Worm (Caenorhabditis elegans) whole organism, L2 larva: ENCODE results near the gene uggt-1.

ENCODE experiments used
- C34F6.9 ChIP-seq: fragments of 150-350 bp; optimal IDR thresholded peaks from 2 replicates; lab custom pipeline; 2014; ENCODE audit warnings: missing biosample characterization, missing genetic modification characterization
- F13H6.1 ChIP-seq: sonication (generic microtip); optimal IDR thresholded peaks from 2 replicates; lab custom pipeline; 2016; ENCODE audit warnings: missing genetic modification characterization, missing compliant biosample characterization
- R02D3.7 ChIP-seq: fragments of 150-350 bp; optimal IDR thresholded peaks from 2 replicates; lab custom pipeline; 2014; ENCODE audit warnings: missing biosample characterization, missing genetic modification characterization
- Y55F3AM.14 ChIP-seq: fragments of 200-800 bp; sonication (Bioruptor generic); optimal IDR thresholded peaks from 2 replicates; lab custom pipeline; 2018; ENCODE audit warnings: mild to moderate bottlenecking, missing genetic modification characterization, missing compliant biosample characterization
- ZK546.5 ChIP-seq: sonication (generic microtip); optimal IDR thresholded peaks from 2 replicates; lab custom pipeline; 2017; ENCODE audit warnings: missing biosample characterization, missing genetic modification characterization
- alr-1 ChIP-seq: fragments of 150-350 bp; optimal IDR thresholded peaks from 2 replicates; lab custom pipeline; 2014; ENCODE audit warnings: missing biosample characterization, missing genetic modification characterization
- aly-2 ChIP-seq: fragments of 150-350 bp; optimal IDR thresholded peaks from 2 replicates; lab custom pipeline; 2014; ENCODE audit warnings: missing biosample characterization, missing genetic modification characterization
- blmp-1 ChIP-seq: sonication (generic microtip); optimal IDR thresholded peaks from 2 replicates; lab custom pipeline; 2017; ENCODE audit warnings: missing genetic modification characterization, mild to moderate bottlenecking, missing compliant biosample characterization, antibody characterized with exemption, moderate library complexity; ENCODE audit not compliant: insufficient read depth
- ceh-16 ChIP-seq: fragments of 150-350 bp; optimal IDR thresholded peaks from 2 replicates; lab custom pipeline; 2014; ENCODE audit warnings: missing biosample characterization, missing genetic modification characterization
- ceh-82 ChIP-seq: fragments of 150-350 bp; optimal IDR thresholded peaks from 2 replicates; lab custom pipeline; 2014; ENCODE audit warnings: missing biosample characterization, missing genetic modification characterization
- dmd-4 ChIP-seq: sonication (generic microtip); optimal IDR thresholded peaks from 2 replicates; lab custom pipeline; 2017; ENCODE audit warnings: missing biosample characterization, missing genetic modification characterization
- egl-27 ChIP-seq: sonication (generic microtip); optimal IDR thresholded peaks from 3 replicates; lab custom pipeline; 2017; ENCODE audit warnings: missing biosample characterization, missing genetic modification reagents, missing genetic modification characterization
- elt-1 ChIP-seq: fragments of 150-350 bp; optimal IDR thresholded peaks from 2 replicates; lab custom pipeline; 2014; ENCODE audit warnings: missing biosample characterization, missing genetic modification characterization
- elt-3 ChIP-seq: sonication (generic microtip); optimal IDR thresholded peaks from 2 replicates; lab custom pipeline; 2017; ENCODE audit warnings: missing biosample characterization, missing genetic modification characterization
- gmeb-1 ChIP-seq: fragments of 150-350 bp; optimal IDR thresholded peaks from 2 replicates; lab custom pipeline; 2014; ENCODE audit warnings: missing biosample characterization, missing genetic modification characterization
- lin-11 ChIP-seq: fragments of 150-350 bp; sonication (generic microtip); optimal IDR thresholded peaks from 2 replicates; lab custom pipeline; 2014; ENCODE audit warnings: missing biosample characterization, missing genetic modification characterization, inconsistent platforms, mixed read lengths
- lin-13 ChIP-seq: fragments of 150-350 bp; optimal IDR thresholded peaks from 2 replicates; lab custom pipeline; 2014; ENCODE audit warnings: missing biosample characterization, missing genetic modification reagents, missing genetic modification characterization
- lin-39 ChIP-seq: fragments of 150-350 bp; optimal IDR thresholded peaks from 2 replicates; lab custom pipeline; 2014; ENCODE audit warnings: missing biosample characterization, missing genetic modification reagents, missing genetic modification characterization
- lsy-2 ChIP-seq, 2 experiments: fragments of 150-350 bp in 1 of 2; sonication (generic microtip) in 1 of 2; optimal IDR thresholded peaks; 2 replicates each; lab custom pipeline; 2014 to 2017; ENCODE audit warnings: missing biosample characterization in 2 of 2, missing genetic modification characterization in 2 of 2
- mab-5 ChIP-seq: fragments of 150-350 bp; optimal IDR thresholded peaks from 2 replicates; lab custom pipeline; 2014; ENCODE audit warnings: missing biosample characterization, missing genetic modification characterization
- mbf-1 ChIP-seq: sonication (generic microtip); optimal IDR thresholded peaks from 2 replicates; lab custom pipeline; 2017; ENCODE audit warnings: missing biosample characterization, missing genetic modification characterization
- nhr-10 ChIP-seq: sonication (generic microtip); optimal IDR thresholded peaks from 2 replicates; lab custom pipeline; 2017; ENCODE audit warnings: missing biosample characterization, missing genetic modification characterization
- nhr-11 ChIP-seq: fragments of 150-350 bp; optimal IDR thresholded peaks from 2 replicates; lab custom pipeline; 2014; ENCODE audit warnings: missing biosample characterization, missing genetic modification characterization
- nhr-129 ChIP-seq: fragments of 150-350 bp; optimal IDR thresholded peaks from 2 replicates; lab custom pipeline; 2014; ENCODE audit warnings: missing biosample characterization, missing genetic modification characterization
- nhr-21 ChIP-seq: fragments of 150-350 bp; optimal IDR thresholded peaks from 2 replicates; lab custom pipeline; 2014; ENCODE audit warnings: missing biosample characterization, missing genetic modification characterization
- nhr-23 ChIP-seq: fragments of 150-350 bp; optimal IDR thresholded peaks from 2 replicates; lab custom pipeline; 2014; ENCODE audit warnings: missing biosample characterization, missing genetic modification reagents, missing genetic modification characterization
- peb-1 ChIP-seq: fragments of 150-350 bp; optimal IDR thresholded peaks from 2 replicates; lab custom pipeline; 2014; ENCODE audit warnings: missing biosample characterization, missing genetic modification characterization
- sem-4 ChIP-seq: fragments of 150-350 bp; optimal IDR thresholded peaks from 2 replicates; lab custom pipeline; 2014; ENCODE audit warnings: missing biosample characterization, missing genetic modification reagents, missing genetic modification characterization
- skn-1 ChIP-seq: sonication (generic microtip); optimal IDR thresholded peaks from 2 replicates; lab custom pipeline; 2017; ENCODE audit warnings: missing biosample characterization, missing genetic modification characterization
- sma-3 ChIP-seq: sonication (generic microtip); optimal IDR thresholded peaks from 2 replicates; lab custom pipeline; 2016; ENCODE audit warnings: missing genetic modification reagents, missing genetic modification characterization, missing compliant biosample characterization
- sma-9 ChIP-seq, 2 experiments: fragments of 150-350 bp in 1 of 2; sonication (generic microtip) in 1 of 2; optimal IDR thresholded peaks; 2 replicates each; lab custom pipeline; 2014 to 2016; ENCODE audit warnings: missing genetic modification characterization in 2 of 2, mild to moderate bottlenecking in 1 of 2, missing biosample characterization in 1 of 2, missing compliant biosample characterization in 1 of 2, missing genetic modification reagents in 1 of 2, moderate library complexity in 1 of 2
- snpc-4 ChIP-seq: fragments of 150-350 bp; optimal IDR thresholded peaks from 2 replicates; lab custom pipeline; 2014; ENCODE audit warnings: missing biosample characterization, missing genetic modification characterization
- unc-39 ChIP-seq: fragments of 150-350 bp; optimal IDR thresholded peaks from 2 replicates; lab custom pipeline; 2014; ENCODE audit warnings: missing biosample characterization, missing genetic modification characterization
- unc-62 ChIP-seq: fragments of 150-350 bp; optimal IDR thresholded peaks from 2 replicates; lab custom pipeline; 2014; ENCODE audit warnings: missing biosample characterization, missing genetic modification reagents, missing genetic modification characterization
- zag-1 ChIP-seq: fragments of 150-350 bp; optimal IDR thresholded peaks from 2 replicates; lab custom pipeline; 2014; ENCODE audit warnings: missing biosample characterization, missing genetic modification characterization
- ztf-1 ChIP-seq: fragments of 200-800 bp; sonication (Bioruptor generic); conservative IDR thresholded peaks from 2 replicates; pipeline ENCODE4 v1.3.6; 2022; ENCODE audit warnings: missing genetic modification characterization, missing compliant biosample characterization
- ztf-11 ChIP-seq: sonication (generic microtip); optimal IDR thresholded peaks from 2 replicates; lab custom pipeline; 2017; ENCODE audit warnings: missing biosample characterization, missing genetic modification characterization

uggt-1 gene

DNA sequence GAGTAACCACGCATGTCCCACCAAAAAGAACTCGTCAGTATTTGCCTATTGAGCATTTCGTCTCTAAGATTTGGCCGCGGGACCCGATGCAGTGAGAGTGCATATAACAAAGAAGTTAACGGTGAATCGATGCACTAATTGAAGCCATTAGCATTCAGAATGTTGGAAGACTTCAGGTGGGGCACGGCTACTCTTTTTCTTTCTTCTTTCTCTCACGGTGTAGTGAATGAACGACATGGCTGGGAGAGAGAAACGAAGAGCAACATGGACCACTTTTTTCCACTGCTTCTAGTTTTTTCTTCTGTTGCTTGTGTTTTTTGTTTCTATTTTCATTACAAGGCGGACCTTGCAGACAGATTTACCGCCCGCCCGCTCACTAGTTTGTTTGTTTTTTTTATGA, 40.3 kb upstream of the uggt-1 start:
- TF ChIP-seq ceh-82 (tag; lab: Kevin White, UChicago) (no peak), C34F6.9 (tag; lab: Kevin White, UChicago) (no peak), alr-1 (tag; lab: Kevin White, UChicago) (no peak), aly-2 (no peak), ZK546.5 (tag; lab: Kevin White, UChicago) (no peak), nhr-21 (tag; lab: Kevin White, UChicago) (no peak), zag-1 (no peak), snpc-4 (tag; lab: Kevin White, UChicago) (no peak), nhr-10 (no peak), elt-1 (tag; lab: Kevin White, UChicago) (no peak), ztf-1 (GFP tag; lab: Robert Waterston, UW) (no peak), lsy-2 (tag; optimal IDR thresholded peaks at IDR 0.05; lab: Kevin White, UChicago) (no peak), lin-11 (tag; lab: Kevin White, UChicago) (no peak), unc-39 (tag; lab: Kevin White, UChicago) (no peak), egl-27 (tag; lab: Kevin White, UChicago) (no peak), ceh-16 (tag; lab: Kevin White, UChicago) (no peak)

DNA sequence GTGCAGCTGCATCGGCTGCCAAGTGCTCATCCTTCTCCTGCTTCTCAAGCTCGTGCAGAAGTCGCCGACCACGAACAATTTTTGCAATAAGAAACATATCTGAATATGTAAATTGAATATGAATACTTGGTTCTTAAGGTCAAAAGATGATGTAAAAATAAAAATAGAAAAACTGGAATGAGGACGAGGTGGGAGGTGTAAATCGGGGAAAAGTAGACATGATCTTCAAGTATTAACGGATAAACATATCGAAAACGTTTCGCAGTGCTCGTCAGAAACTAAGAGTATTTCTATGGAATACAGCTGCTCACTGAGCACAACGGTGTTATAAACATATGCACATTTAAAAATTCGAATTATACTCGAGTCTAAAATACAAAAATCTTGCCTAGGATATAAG, 39.3 kb upstream of the uggt-1 start, which contains the start of gene glb-16:
TSS of gene glb-16 (minus strand) at position 101 of the 400 bp plus-strand sequence.
- TF ChIP-seq zag-1 (no peak), elt-1 (tag; lab: Kevin White, UChicago) (no peak), mab-5 (no peak), R02D3.7 (tag; lab: Kevin White, UChicago) (no peak), ceh-82 (tag; lab: Kevin White, UChicago) (no peak), nhr-10 (no peak), F13H6.1 (tag; lab: Kevin White, UChicago) (no peak), alr-1 (tag; lab: Kevin White, UChicago) (no peak)
- TF ChIP-seq, all 48 proteins: peak for 0

- TF ChIP-seq sma-9 (GFP tag; optimal IDR thresholded peaks at IDR 0.05; lab: Kevin White, UChicago) (peak; percentile 4), sma-9 (tag; optimal IDR thresholded peaks at IDR 0.05; lab: Kevin White, UChicago) (no peak), lin-11 (tag; lab: Kevin White, UChicago) (no peak), elt-1 (tag; lab: Kevin White, UChicago) (peak; percentile 65), nhr-21 (tag; lab: Kevin White, UChicago) (peak; percentile 35)
Measured at ce11 chrX:7537742-7538268, 37.0 kb upstream of the uggt-1 start, which contains the start of gene dpy-7. dpy-7 (minus strand) TSS chrX:7537792.

- no peak for TF ChIP-seq snpc-4 (tag; lab: Kevin White, UChicago)
- no peak for TF ChIP-seq nhr-129 (tag; lab: Kevin White, UChicago)
- no peak for TF ChIP-seq nhr-11
- no peak for TF ChIP-seq sem-4 (tag; lab: Kevin White, UChicago)
- TF ChIP-seq nhr-23 (tag; lab: Kevin White, UChicago) = no peak
- no peak for TF ChIP-seq aly-2
- TF ChIP-seq nhr-21 (tag; lab: Kevin White, UChicago) = no peak
- no peak for TF ChIP-seq unc-62 (GFP tag; lab: Kevin White, UChicago)
- TF ChIP-seq alr-1 (tag; lab: Kevin White, UChicago) = no peak
- TF ChIP-seq lin-39 (tag; lab: Kevin White, UChicago) = no peak
- no peak for TF ChIP-seq Y55F3AM.14 (GFP tag; lab: Kevin White, UChicago)
- no peak for TF ChIP-seq unc-39 (tag; lab: Kevin White, UChicago)
- TF ChIP-seq ceh-16 (tag; lab: Kevin White, UChicago) = no peak
- TF ChIP-seq ztf-11 = no peak
- no peak for TF ChIP-seq gmeb-1
- TF ChIP-seq zag-1 = no peak
- TF ChIP-seq C34F6.9 (tag; lab: Kevin White, UChicago) = no peak
- no peak for TF ChIP-seq sma-3
- no peak for TF ChIP-seq dmd-4 (tag; lab: Kevin White, UChicago)
- TF ChIP-seq peb-1 = no peak
- TF ChIP-seq, all 48 proteins: peak for 0
Measured at ce11 chrX:7536869-7537268, 36.1 kb upstream of the uggt-1 start.

DNA sequence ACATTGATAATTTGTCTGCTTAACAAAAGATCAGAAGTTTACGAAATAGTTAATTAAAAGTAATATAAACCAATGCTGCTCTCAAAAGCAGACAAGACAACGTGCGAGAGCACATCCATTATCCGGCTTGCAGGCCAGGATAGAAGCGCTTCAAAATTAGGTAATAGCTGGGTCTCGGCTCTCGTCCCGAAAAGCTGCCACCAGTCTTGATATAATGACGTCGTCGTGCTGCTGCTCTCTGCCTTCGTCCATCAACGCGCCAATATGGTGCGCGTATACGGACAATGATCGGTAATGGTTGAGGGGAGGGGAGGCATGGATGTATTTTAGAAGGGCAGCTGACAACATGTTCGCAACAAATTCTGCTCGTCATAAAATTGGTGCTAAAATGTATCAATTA, 33.7 kb upstream of the uggt-1 start:
- TF ChIP-seq blmp-1 (tag; lab: Kevin White, UChicago) (no peak), mab-5 (no peak), peb-1 (no peak), elt-1 (tag; lab: Kevin White, UChicago) (no peak), C34F6.9 (tag; lab: Kevin White, UChicago) (no peak), zag-1 (no peak), lsy-2 (tag; optimal IDR thresholded peaks at IDR 0.05; lab: Kevin White, UChicago) (no peak), lin-13 (GFP tag; lab: Kevin White, UChicago) (no peak), nhr-10 (no peak), sma-9 (GFP tag; optimal IDR thresholded peaks at IDR 0.05; lab: Kevin White, UChicago) (no peak), sma-9 (tag; optimal IDR thresholded peaks at IDR 0.05; lab: Kevin White, UChicago) (no peak), sem-4 (tag; lab: Kevin White, UChicago) (no peak), nhr-129 (tag; lab: Kevin White, UChicago) (no peak), sma-3 (no peak), skn-1 (no peak), ztf-1 (GFP tag; lab: Robert Waterston, UW) (no peak), gmeb-1 (no peak), unc-39 (tag; lab: Kevin White, UChicago) (no peak), mbf-1 (tag; lab: Kevin White, UChicago) (no peak), elt-3 (no peak)
- TF ChIP-seq, all 48 proteins: peak for 0
